Worm (Caenorhabditis elegans) whole organism, early embryonic: ENCODE data around the gene cutl-26.

Source experiments
- B0310.2 ChIP-seq: sonication (generic microtip); optimal IDR thresholded peaks from 2 replicates; lab custom pipeline; 2016; ENCODE audit warnings: mild to moderate bottlenecking, missing genetic modification characterization, missing compliant biosample characterization
- F13C5.2 ChIP-seq: sonication (generic microtip); optimal IDR thresholded peaks from 2 replicates; lab custom pipeline; 2017; ENCODE audit warnings: mild to moderate bottlenecking, missing genetic modification characterization, inconsistent platforms, missing compliant biosample characterization
- aly-1 ChIP-seq: sonication (generic microtip); optimal IDR thresholded peaks from 2 replicates; lab custom pipeline; 2016; ENCODE audit warnings: missing genetic modification characterization, missing compliant biosample characterization
- ama-1 ChIP-seq: fragments of 150-350 bp; optimal IDR thresholded peaks from 2 replicates; lab custom pipeline; 2014
- ceh-13 ChIP-seq: fragments of 200-800 bp; sonication (Bioruptor generic); optimal IDR thresholded peaks from 2 replicates; lab custom pipeline; 2018; ENCODE audit warnings: mild to moderate bottlenecking, missing genetic modification characterization, missing compliant biosample characterization
- ceh-36 ChIP-seq: sonication (generic microtip); optimal IDR thresholded peaks from 2 replicates; lab custom pipeline; 2016; ENCODE audit warnings: missing genetic modification characterization, inconsistent platforms, missing compliant biosample characterization
- ets-7 ChIP-seq: sonication (generic microtip); optimal IDR thresholded peaks from 2 replicates; lab custom pipeline; 2016; ENCODE audit warnings: missing genotype, missing genetic modification characterization, missing compliant biosample characterization
- flt-1 ChIP-seq: fragments of 200-800 bp; sonication (Bioruptor generic); IDR thresholded peaks from 2 replicates; pipeline ENCODE4 v1.3.6; 2022; ENCODE audit warnings: missing genetic modification characterization, missing compliant biosample characterization
- hmbx-1 ChIP-seq: sonication (generic microtip); optimal IDR thresholded peaks from 2 replicates; lab custom pipeline; 2016; ENCODE audit warnings: mild to moderate bottlenecking, missing genetic modification characterization, missing compliant biosample characterization
- hmg-4 ChIP-seq: fragments of 200-800 bp; sonication (Bioruptor generic); optimal IDR thresholded peaks from 2 replicates; lab custom pipeline; 2018; ENCODE audit warnings: mild to moderate bottlenecking, missing genetic modification characterization, missing compliant biosample characterization
- hnd-1 ChIP-seq: sonication (generic microtip); optimal IDR thresholded peaks from 2 replicates; lab custom pipeline; 2016; ENCODE audit warnings: missing genetic modification characterization, missing compliant biosample characterization
- pes-1 ChIP-seq: fragments of 200-800 bp; sonication (Bioruptor generic); IDR thresholded peaks from 2 replicates; pipeline ENCODE4 v1.3.6; 2022; ENCODE audit warnings: missing genetic modification reagents, missing genetic modification characterization, missing compliant biosample characterization
- scrt-1 ChIP-seq: fragments of 200-800 bp; sonication (Bioruptor generic); IDR thresholded peaks from 2 replicates; pipeline ENCODE4 v1.3.6; 2022; ENCODE audit warnings: missing genetic modification characterization, missing compliant biosample characterization
- sea-1 ChIP-seq: fragments of 200-800 bp; sonication (Bioruptor generic); conservative IDR thresholded peaks from 2 replicates; pipeline ENCODE4 v1.3.6; 2022; ENCODE audit warnings: missing genetic modification characterization, missing compliant biosample characterization
- tbx-11 ChIP-seq: fragments of 200-800 bp; sonication (Bioruptor generic); IDR thresholded peaks from 2 replicates; pipeline ENCODE4 v1.3.6; 2022; ENCODE audit warnings: missing genetic modification characterization, missing compliant biosample characterization
- tbx-37 ChIP-seq: fragments of 200-800 bp; sonication (Bioruptor generic); conservative IDR thresholded peaks from 2 replicates; pipeline ENCODE4 v1.3.6; 2022; ENCODE audit warnings: missing genetic modification reagents, missing genetic modification characterization, missing compliant biosample characterization
- tra-4 ChIP-seq: sonication (generic microtip); optimal IDR thresholded peaks from 2 replicates; lab custom pipeline; 2017; ENCODE audit warnings: missing genetic modification characterization, missing compliant biosample characterization

cutl-26 gene

DNA sequence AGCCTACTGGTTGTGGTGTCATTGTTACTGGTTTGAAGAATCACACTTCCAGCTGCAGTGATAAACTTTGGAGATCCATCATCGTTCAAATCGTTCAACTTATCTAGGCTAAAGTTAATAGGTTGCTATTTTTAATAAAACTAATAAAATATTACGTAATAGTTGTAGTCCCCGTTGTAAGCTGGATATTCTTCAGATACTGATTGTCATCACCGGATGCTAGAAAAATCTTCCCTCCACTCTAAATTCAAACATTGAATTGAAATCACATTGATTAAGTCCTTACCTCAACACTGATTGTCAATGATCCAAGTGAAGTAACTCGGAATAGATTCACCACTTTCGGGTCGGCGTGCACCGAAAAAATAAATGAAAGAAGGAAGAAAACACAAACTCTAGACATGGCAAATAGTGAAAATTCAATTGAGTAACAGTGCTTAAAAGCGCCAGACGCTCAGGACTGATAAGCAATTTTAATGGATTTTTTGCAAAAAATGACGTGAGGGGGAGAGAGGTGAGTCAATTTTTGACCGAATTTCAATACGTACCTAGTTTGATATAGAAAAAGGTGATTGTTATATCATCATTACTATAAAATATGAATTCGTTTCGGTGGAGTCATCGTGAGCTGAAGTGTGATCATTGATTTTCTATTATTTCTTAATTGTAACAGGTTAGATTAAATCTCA lies 31.9 kb downstream of the cutl-26 start, which contains the start of the genes K11H12.4 and K11H12.10:
K11H12.4 (minus strand) TSS at position 413 of the 689 bp plus-strand sequence.
K11H12.10 (plus strand) TSS at position 605 of the 689 bp plus-strand sequence.
- TF ChIP-seq B0310.2 (tag; lab: Kevin White, UChicago) (no peak), F13C5.2 (tag; lab: Kevin White, UChicago) (no peak), scrt-1 (GFP tag; lab: Robert Waterston, UW) (no peak), ets-7 (no peak), hnd-1 (tag; lab: Kevin White, UChicago) (no peak), tbx-37 (GFP tag; lab: Robert Waterston, UW) (no peak), tra-4 (tag; lab: Kevin White, UChicago) (no peak), flt-1 (GFP tag; lab: Robert Waterston, UW) (no peak), hmbx-1 (tag; lab: Kevin White, UChicago) (no peak), ceh-13 (GFP tag; lab: Kevin White, UChicago) (no peak), hmg-4 (GFP tag; lab: Kevin White, UChicago) (no peak), sea-1 (GFP tag; lab: Robert Waterston, UW) (no peak)

DNA sequence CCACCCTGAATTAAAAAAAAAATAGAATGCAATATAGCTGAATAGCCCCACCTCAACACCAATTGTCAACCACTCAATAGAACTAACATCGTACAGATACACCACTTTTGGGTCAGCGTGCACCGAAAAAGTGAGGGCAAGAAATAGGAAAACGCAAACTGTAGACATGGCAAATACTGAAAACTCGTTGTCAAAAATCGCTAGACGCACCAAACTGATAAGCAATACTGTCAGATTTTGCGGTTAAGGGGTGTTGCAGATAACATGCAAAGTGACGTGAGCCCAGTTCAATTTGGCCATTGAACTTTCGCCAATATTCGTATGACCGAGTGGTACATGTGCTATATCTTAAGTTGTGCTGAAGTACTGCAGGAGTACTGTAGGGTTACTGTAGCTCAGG lies 34.2 kb downstream of the cutl-26 start, which contains the start of gene K11H12.3:
K11H12.3 (minus strand) TSS at position 168 of the 400 bp plus-strand sequence.
- no peak for TF ChIP-seq tra-4 (tag; lab: Kevin White, UChicago)
- TF ChIP-seq ceh-13 (GFP tag; lab: Kevin White, UChicago): no peak
- no peak for TF ChIP-seq sea-1 (GFP tag; lab: Robert Waterston, UW)
- no peak for TF ChIP-seq hmbx-1 (tag; lab: Kevin White, UChicago)

DNA sequence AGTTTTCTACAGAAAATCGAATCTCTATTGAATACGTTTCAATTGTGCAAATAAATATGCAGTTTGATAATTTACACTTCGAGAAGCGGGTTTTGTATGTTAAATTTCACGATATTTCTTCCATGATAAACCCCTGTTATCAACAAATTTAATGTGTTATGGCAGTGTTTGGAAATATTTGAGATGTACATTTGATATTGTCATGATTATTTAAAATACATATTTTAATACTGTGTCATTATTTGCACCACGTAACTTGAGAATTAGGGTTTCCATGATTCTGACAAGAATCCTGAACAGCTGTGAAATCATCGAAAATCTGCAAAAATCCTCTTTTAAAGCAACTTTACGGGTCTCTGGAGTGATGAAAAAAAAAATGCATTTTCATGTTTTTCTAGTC lies 37.1 kb downstream of the cutl-26 start, which contains the start of gene K11H12.11:
K11H12.11 (minus strand) TSS at position 101 of the 400 bp plus-strand sequence.
- no peak for TF ChIP-seq scrt-1 (GFP tag; lab: Robert Waterston, UW)
- no peak for TF ChIP-seq F13C5.2 (tag; lab: Kevin White, UChicago)
- no peak for TF ChIP-seq ceh-36
- no peak for TF ChIP-seq pes-1 (GFP tag; lab: Robert Waterston, UW)
- no peak for TF ChIP-seq aly-1 (tag; lab: Kevin White, UChicago)
- TF ChIP-seq hmg-4 (GFP tag; lab: Kevin White, UChicago): no peak
- TF ChIP-seq hnd-1 (tag; lab: Kevin White, UChicago): no peak
- no peak for TF ChIP-seq tbx-11 (GFP tag; lab: Robert Waterston, UW)
- no peak for TF ChIP-seq ets-7
- no peak for TF ChIP-seq tra-4 (tag; lab: Kevin White, UChicago)
- TF ChIP-seq B0310.2 (tag; lab: Kevin White, UChicago): no peak

DNA sequence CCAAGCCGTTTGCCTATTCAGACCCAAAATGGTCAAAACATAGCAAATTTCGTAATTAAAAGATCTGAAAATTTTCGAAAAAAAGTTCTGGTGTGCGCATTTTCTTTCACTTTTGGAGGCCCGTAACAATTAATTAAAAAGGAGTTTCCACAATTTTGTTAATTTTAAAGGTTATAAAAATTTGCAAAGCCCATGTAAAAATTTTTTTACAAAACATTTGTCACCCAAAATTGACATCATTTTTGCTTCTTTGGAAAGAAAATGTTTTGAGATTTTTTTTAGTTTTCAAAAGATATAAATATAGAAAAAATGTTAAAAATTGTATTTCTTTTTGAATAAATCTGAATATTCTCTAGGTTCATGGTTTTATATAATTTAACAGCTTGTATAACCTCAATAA lies 40.5 kb downstream of the cutl-26 start, which contains the start of gene K11H12.6:
K11H12.6 (plus strand) TSS at position 301 of the 400 bp plus-strand sequence.
- no peak for TF ChIP-seq tbx-11 (GFP tag; lab: Robert Waterston, UW)
- TF ChIP-seq F13C5.2 (tag; lab: Kevin White, UChicago): no peak
- no peak for TF ChIP-seq hmg-4 (GFP tag; lab: Kevin White, UChicago)
- TF ChIP-seq sea-1 (GFP tag; lab: Robert Waterston, UW): no peak
- TF ChIP-seq tbx-37 (GFP tag; lab: Robert Waterston, UW): no peak
- TF ChIP-seq flt-1 (GFP tag; lab: Robert Waterston, UW): no peak
- no peak for TF ChIP-seq pes-1 (GFP tag; lab: Robert Waterston, UW)
- no peak for TF ChIP-seq hmbx-1 (tag; lab: Kevin White, UChicago)

DNA sequence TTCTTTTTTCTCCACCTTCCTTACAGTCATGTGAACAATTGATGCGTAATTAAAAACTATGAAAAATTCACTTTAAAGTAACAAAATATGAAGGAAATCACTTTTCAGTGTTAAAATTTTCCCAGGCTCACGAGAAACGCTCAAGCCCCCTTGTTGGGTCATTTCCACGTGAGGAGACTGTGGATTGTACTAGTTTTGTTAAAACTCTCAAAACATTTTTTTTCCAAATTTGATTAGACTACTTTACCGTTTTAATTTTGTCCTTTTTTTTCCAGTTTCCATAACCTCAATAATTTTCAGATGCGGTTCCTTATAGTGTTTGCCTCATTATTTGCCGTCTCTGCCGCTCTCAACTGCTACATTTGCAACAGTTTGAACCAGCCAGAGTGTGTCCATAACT lies 42.3 kb downstream of the cutl-26 start, which contains the start of gene K11H12.7:
K11H12.7 (plus strand) TSS at position 301 of the 400 bp plus-strand sequence.
- no peak for TF ChIP-seq flt-1 (GFP tag; lab: Robert Waterston, UW)
- TF ChIP-seq ceh-13 (GFP tag; lab: Kevin White, UChicago): no peak
- TF ChIP-seq ceh-36: no peak
- no peak for TF ChIP-seq tra-4 (tag; lab: Kevin White, UChicago)
- no peak for TF ChIP-seq ama-1 (lab: Kevin White, UChicago)
- TF ChIP-seq F13C5.2 (tag; lab: Kevin White, UChicago): no peak
- no peak for TF ChIP-seq hmg-4 (GFP tag; lab: Kevin White, UChicago)
- no peak for TF ChIP-seq hnd-1 (tag; lab: Kevin White, UChicago)
- TF ChIP-seq tbx-37 (GFP tag; lab: Robert Waterston, UW): no peak
- TF ChIP-seq hmbx-1 (tag; lab: Kevin White, UChicago): no peak
- TF ChIP-seq tbx-11 (GFP tag; lab: Robert Waterston, UW): no peak
- TF ChIP-seq pes-1 (GFP tag; lab: Robert Waterston, UW): no peak
- no peak for TF ChIP-seq ets-7
- TF ChIP-seq B0310.2 (tag; lab: Kevin White, UChicago): no peak
- TF ChIP-seq aly-1 (tag; lab: Kevin White, UChicago): no peak

DNA sequence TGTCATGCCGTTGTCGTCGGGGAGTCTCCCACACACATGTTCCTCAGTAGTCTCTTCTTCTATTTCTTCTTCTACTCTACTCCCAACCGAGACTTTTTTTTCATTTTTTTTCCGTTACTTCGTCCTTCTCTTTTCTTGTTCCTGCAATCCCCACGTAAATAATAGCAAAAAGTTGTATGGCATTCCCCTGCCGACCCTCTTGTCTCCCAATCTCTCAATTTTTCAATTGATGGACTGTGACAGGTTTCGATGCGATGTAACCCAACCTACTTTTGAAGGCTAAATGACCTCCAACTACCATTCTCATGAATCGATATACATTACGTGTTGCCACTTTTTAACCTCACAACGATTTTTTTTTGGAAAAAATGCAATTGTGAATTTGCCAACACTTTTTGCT lies 43.4 kb downstream of the cutl-26 start:
- no peak for TF ChIP-seq tra-4 (tag; lab: Kevin White, UChicago)
- no peak for TF ChIP-seq sea-1 (GFP tag; lab: Robert Waterston, UW)
- TF ChIP-seq hmbx-1 (tag; lab: Kevin White, UChicago): no peak
- no peak for TF ChIP-seq pes-1 (GFP tag; lab: Robert Waterston, UW)
- TF ChIP-seq hmg-4 (GFP tag; lab: Kevin White, UChicago): no peak
- no peak for TF ChIP-seq ama-1 (lab: Kevin White, UChicago)
- TF ChIP-seq scrt-1 (GFP tag; lab: Robert Waterston, UW): no peak
- no peak for TF ChIP-seq ceh-36

DNA sequence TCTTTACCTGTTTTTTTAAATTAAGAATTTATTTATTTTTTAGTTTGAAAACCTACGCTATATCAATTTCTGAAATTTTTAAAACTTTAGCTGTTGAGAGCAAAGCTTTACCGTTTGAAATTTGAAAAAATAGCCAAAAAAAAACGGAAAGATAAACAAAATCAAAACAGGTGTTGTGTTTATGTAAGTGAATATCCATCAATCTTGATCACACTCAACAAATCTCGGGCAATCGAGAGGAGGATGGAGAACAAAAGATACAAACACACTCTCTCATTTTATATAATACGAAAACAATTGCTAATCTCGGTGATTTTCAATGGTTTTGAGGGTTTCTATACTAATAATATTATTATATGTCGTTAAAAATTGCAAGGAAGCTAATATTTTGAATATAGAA lies 45.9 kb downstream of the cutl-26 start:
- TF ChIP-seq scrt-1 (GFP tag; lab: Robert Waterston, UW) (no peak), tbx-37 (GFP tag; lab: Robert Waterston, UW) (no peak), F13C5.2 (tag; lab: Kevin White, UChicago) (no peak), pes-1 (GFP tag; lab: Robert Waterston, UW) (no peak), hnd-1 (tag; lab: Kevin White, UChicago) (no peak), hmg-4 (GFP tag; lab: Kevin White, UChicago) (no peak), tbx-11 (GFP tag; lab: Robert Waterston, UW) (no peak), tra-4 (tag; lab: Kevin White, UChicago) (no peak), sea-1 (GFP tag; lab: Robert Waterston, UW) (no peak), flt-1 (GFP tag; lab: Robert Waterston, UW) (no peak)
